Worm (Caenorhabditis elegans) whole organism, L4/young adult: ENCODE data around the gene Y75B7AR.1.

Experiments
- W03F9.2 ChIP-seq: fragments of 150-350 bp; optimal IDR thresholded peaks from 2 replicates; lab custom pipeline; 2014; ENCODE audit warnings: missing biosample characterization, missing genetic modification characterization
- dao-5 ChIP-seq: sonication (generic microtip); optimal IDR thresholded peaks from 2 replicates; lab custom pipeline; 2016; ENCODE audit warnings: missing genotype, missing genetic modification characterization, moderate library complexity, missing compliant biosample characterization
- him-1 ChIP-seq: sonication (generic microtip); optimal IDR thresholded peaks from 2 replicates; lab custom pipeline; 2016; ENCODE audit warnings: missing genotype, missing genetic modification reagents, missing genetic modification characterization, missing compliant biosample characterization

ce11 chrV:1358051-1358450 is 34.7 kb downstream of the Y75B7AR.1 start, which contains the start of gene Y75B7AL.2:
- TF ChIP-seq dao-5 (tag; lab: Kevin White, UChicago) (no peak), him-1 (tag; lab: Kevin White, UChicago) (no peak), W03F9.2 (no peak)
